Worm (Caenorhabditis elegans): ENCODE data around the gene EGAP1.1.

EGAP1.1 gene

DNA sequence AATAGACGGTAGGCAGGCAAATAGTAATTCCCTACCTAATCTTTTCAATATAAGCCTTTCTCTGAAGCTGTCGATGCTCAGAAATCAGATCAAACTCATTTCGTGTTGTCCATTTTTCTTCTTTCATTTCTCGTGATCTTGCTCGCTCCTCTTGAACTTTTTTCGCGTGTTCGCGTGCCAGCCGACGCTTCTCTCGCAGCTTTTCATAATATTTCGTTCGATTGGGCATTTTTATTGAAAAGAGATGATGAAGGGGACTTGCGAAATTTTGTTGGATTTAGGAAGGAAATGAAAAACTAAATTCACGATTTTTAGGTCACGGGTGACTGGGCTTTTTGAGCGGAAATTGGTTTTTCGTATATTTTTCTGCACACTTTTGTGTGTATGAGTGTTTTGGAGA is at the start of gene EGAP1.1:
Gene EGAP1.1, minus strand, starts transcription at position 229 of the 400 bp plus-strand sequence.
- TF ChIP-seq lin-13 (tag; optimal IDR thresholded peaks at IDR 0.05) (no peak), mab-5 (tag; optimal IDR thresholded peaks at IDR 0.05) (no peak), M03D4.4 (tag; optimal IDR thresholded peaks at IDR 0.05) (no peak), ceh-43 (GFP tag; optimal IDR thresholded peaks at IDR 0.05) (no peak)

DNA sequence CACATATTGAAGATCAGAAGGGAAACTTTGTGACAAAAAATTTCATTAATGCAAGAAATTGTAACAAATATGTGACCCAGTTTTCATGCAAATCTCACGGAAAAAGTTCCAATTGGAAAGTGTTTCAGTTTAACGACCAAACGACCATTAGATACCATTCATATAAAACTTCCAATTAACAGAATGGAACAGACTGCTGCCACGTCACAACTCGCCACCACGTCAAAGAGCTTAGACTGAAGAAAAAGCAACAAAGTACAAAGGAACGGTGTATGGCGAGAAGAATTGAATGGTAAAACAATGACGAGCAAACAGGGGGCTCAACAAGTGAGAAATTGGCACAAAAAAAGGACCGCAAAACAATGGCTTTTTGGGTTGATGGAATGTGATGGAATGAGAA is 48.3 kb upstream of the EGAP1.1 start, which contains the start of gene T04C9.3:
Gene T04C9.3, plus strand, starts transcription at position 301 of the 400 bp plus-strand sequence.
- TF ChIP-seq blmp-1 (tag; optimal IDR thresholded peaks at IDR 0.05) (no peak), nhr-28 (tag; optimal IDR thresholded peaks at IDR 0.05) (no peak), unc-62 (GFP tag; optimal IDR thresholded peaks at IDR 0.05) (no peak), unc-39 (tag; optimal IDR thresholded peaks at IDR 0.05) (no peak), cnd-1 (tag; optimal IDR thresholded peaks at IDR 0.05) (no peak), tbx-8 (GFP tag; optimal IDR thresholded peaks at IDR 0.05) (no peak), nhr-237 (tag; optimal IDR thresholded peaks at IDR 0.05) (no peak), snpc-4 (tag; optimal IDR thresholded peaks at IDR 0.05) (no peak), flh-1 (GFP tag; optimal IDR thresholded peaks at IDR 0.05) (no peak), lin-32 (GFP tag; optimal IDR thresholded peaks at IDR 0.05) (no peak), hlh-1 (tag; optimal IDR thresholded peaks at IDR 0.05) (no peak), mls-2 (tag; optimal IDR thresholded peaks at IDR 0.05) (no peak), ztf-11 (tag; optimal IDR thresholded peaks at IDR 0.05) (no peak), lsy-2 (tag; optimal IDR thresholded peaks at IDR 0.05) (no peak), drap-1 (GFP tag; optimal IDR thresholded peaks at IDR 0.05) (no peak), ceh-39 (tag; optimal IDR thresholded peaks at IDR 0.05) (no peak)

DNA sequence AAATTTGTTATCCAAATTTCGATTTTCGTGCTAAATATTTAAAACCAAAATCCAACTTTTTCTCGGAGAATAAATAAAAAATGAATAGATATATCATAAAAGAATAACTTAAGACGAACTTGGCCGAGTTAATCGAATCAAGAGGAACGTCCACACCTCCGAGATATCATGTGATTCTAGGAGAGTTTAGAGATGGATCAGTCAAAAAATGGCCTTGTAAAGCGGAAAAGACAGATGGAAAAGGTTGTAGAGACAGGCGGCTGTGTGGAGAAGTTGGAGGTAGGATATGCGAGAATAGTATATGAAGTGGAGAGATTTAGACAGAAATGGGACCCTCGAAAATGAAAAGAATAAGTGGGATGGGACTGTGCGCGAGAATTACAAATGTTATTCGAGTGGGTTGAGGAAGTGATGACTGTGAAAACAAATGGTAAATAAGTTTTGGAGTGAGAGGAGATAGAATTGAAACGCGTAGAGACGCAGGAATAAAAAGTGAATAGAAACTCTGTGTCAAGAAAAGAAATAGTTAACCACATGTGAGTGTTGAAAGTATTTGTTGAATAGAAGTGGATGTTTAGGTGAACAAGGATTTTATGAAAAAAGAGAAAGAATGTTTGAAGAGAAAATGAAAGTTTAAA is 45.9 kb upstream of the EGAP1.1 start:
- TF ChIP-seq hlh-1 (tag; optimal IDR thresholded peaks at IDR 0.05) (no peak), elt-1 (tag; optimal IDR thresholded peaks at IDR 0.05; ENCODE audit: borderline replicate concordance, insufficient read depth) (no peak), mab-5 (tag; optimal IDR thresholded peaks at IDR 0.05) (no peak), ceh-43 (GFP tag; optimal IDR thresholded peaks at IDR 0.05) (no peak), unc-120 (tag; optimal IDR thresholded peaks at IDR 0.05; ENCODE audit: poor library complexity, severe bottlenecking) (no peak), pha-4 (tag; optimal IDR thresholded peaks at IDR 0.05) (peak; percentile 21), sem-2 (GFP tag; optimal IDR thresholded peaks at IDR 0.05) (no peak), nhr-237 (tag; optimal IDR thresholded peaks at IDR 0.05) (no peak), ceh-83 (GFP tag; optimal IDR thresholded peaks at IDR 0.05) (no peak), mls-2 (tag; optimal IDR thresholded peaks at IDR 0.05) (no peak), ceh-39 (tag; optimal IDR thresholded peaks at IDR 0.05) (no peak), blmp-1 (tag; optimal IDR thresholded peaks at IDR 0.05) (no peak), unc-62 (GFP tag; optimal IDR thresholded peaks at IDR 0.05) (no peak), sptf-1 (tag; optimal IDR thresholded peaks at IDR 0.05) (peak; percentile 17), lin-32 (GFP tag; optimal IDR thresholded peaks at IDR 0.05) (no peak), ham-2 (GFP tag; optimal IDR thresholded peaks at IDR 0.05) (peak; percentile 25), lsy-2 (tag; optimal IDR thresholded peaks at IDR 0.05) (no peak), M03D4.4 (tag; optimal IDR thresholded peaks at IDR 0.05) (no peak), drap-1 (GFP tag; optimal IDR thresholded peaks at IDR 0.05) (no peak), snpc-4 (tag; optimal IDR thresholded peaks at IDR 0.05) (no peak), nhr-12 (tag; optimal IDR thresholded peaks at IDR 0.05) (no peak)

DNA sequence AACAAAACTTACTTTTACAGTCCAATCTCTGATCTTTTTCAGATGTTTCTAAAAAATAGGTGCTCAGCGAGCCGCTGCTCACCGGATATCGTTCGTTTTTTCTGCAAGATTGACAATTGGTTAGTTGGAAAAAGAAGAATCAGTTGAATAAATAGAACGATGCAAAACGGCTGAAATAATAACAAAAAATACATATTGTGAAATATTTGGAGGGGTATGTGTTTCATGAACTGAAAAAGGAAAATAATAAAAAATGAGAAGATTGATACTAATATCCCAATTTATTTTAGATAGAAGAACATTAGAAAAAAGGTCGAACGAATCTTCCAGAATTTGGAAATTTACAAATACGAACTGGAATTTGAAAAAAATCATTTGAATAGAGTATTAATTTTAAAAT is 45.0 kb upstream of the EGAP1.1 start, which contains the start of gene frm-2:
Gene frm-2, minus strand, starts transcription at position 101 of the 400 bp plus-strand sequence.
- TF ChIP-seq ham-2 (GFP tag; optimal IDR thresholded peaks at IDR 0.05) (no peak), snpc-4 (tag; optimal IDR thresholded peaks at IDR 0.05) (no peak), nhr-12 (tag; optimal IDR thresholded peaks at IDR 0.05) (no peak), ztf-11 (tag; optimal IDR thresholded peaks at IDR 0.05) (no peak), bed-3 (GFP tag; optimal IDR thresholded peaks at IDR 0.05) (no peak), zip-8 (tag; optimal IDR thresholded peaks at IDR 0.05) (no peak), ceh-43 (GFP tag; optimal IDR thresholded peaks at IDR 0.05) (no peak), flh-1 (GFP tag; optimal IDR thresholded peaks at IDR 0.05) (no peak), unc-120 (tag; optimal IDR thresholded peaks at IDR 0.05; ENCODE audit: poor library complexity, severe bottlenecking) (no peak), nhr-237 (tag; optimal IDR thresholded peaks at IDR 0.05) (no peak)

DNA sequence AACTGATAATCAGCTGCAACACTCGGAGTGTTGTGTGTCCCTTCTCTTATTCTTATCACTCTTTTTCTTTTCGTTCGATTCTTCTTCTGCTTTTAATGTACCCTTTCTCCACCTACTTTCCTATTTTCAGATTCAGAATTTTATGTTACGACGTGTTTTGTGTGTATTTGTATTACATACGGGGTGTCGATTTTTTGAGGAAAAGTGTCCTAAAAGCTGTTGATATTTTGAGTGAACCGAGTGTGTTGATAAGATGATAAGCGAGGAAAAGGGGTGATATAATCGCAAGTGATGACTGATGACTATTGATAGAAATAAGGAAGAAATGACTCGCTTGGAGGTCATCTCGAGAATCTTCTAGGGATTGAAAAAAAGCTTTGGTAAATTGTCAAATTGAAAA is 44.4 kb upstream of the EGAP1.1 start:
- TF ChIP-seq ceh-83 (GFP tag; optimal IDR thresholded peaks at IDR 0.05) (no peak), snpc-4 (tag; optimal IDR thresholded peaks at IDR 0.05) (no peak), elt-1 (tag; optimal IDR thresholded peaks at IDR 0.05; ENCODE audit: borderline replicate concordance, insufficient read depth) (no peak), zip-8 (tag; optimal IDR thresholded peaks at IDR 0.05) (no peak), drap-1 (GFP tag; optimal IDR thresholded peaks at IDR 0.05) (no peak), lin-32 (GFP tag; optimal IDR thresholded peaks at IDR 0.05) (no peak), nhr-12 (tag; optimal IDR thresholded peaks at IDR 0.05) (no peak), pha-4 (tag; optimal IDR thresholded peaks at IDR 0.05) (no peak), sptf-1 (tag; optimal IDR thresholded peaks at IDR 0.05) (no peak), nhr-2 (tag; optimal IDR thresholded peaks at IDR 0.05) (no peak), sem-2 (GFP tag; optimal IDR thresholded peaks at IDR 0.05) (no peak), lin-13 (tag; optimal IDR thresholded peaks at IDR 0.05) (no peak), mep-1 (tag; optimal IDR thresholded peaks at IDR 0.05) (no peak), nhr-76 (tag; optimal IDR thresholded peaks at IDR 0.05) (no peak), nhr-237 (tag; optimal IDR thresholded peaks at IDR 0.05) (no peak), hlh-1 (tag; optimal IDR thresholded peaks at IDR 0.05) (no peak), M03D4.4 (tag; optimal IDR thresholded peaks at IDR 0.05) (no peak), unc-120 (tag; optimal IDR thresholded peaks at IDR 0.05; ENCODE audit: poor library complexity, severe bottlenecking) (no peak), ham-2 (GFP tag; optimal IDR thresholded peaks at IDR 0.05) (no peak)
